Fruit fly (Drosophila melanogaster) whole organism, embryonic: ENCODE results near the gene CG12702.

Experiments used
- Adf1 ChIP-seq: fragments of 200-800 bp; sonication (Bioruptor generic); IDR thresholded peaks from 2 replicates; pipeline ENCODE4 v1.3.6; 2022; ENCODE audit warnings: missing biosample characterization, missing genetic modification characterization
- Asciz ChIP-seq: fragments of 200-800 bp; sonication (Bioruptor generic); optimal IDR thresholded peaks from 2 replicates; lab custom pipeline; 2017; ENCODE audit warnings: missing biosample characterization, mild to moderate bottlenecking, missing genetic modification characterization, missing genetic modification reagents
- Atf-2 ChIP-seq: fragments of 200-800 bp; sonication (Bioruptor generic); optimal IDR thresholded peaks from 2 replicates; lab custom pipeline; 2016; ENCODE audit warnings: missing biosample characterization, missing genetic modification characterization
- B-H2 ChIP-seq: fragments of 200-800 bp; sonication (Bioruptor generic); optimal IDR thresholded peaks from 2 replicates; lab custom pipeline; 2018; ENCODE audit warnings: missing biosample characterization, mild to moderate bottlenecking, missing genetic modification characterization
- Bgb ChIP-seq: fragments of 200-800 bp; sonication (Bioruptor generic); IDR thresholded peaks from 2 replicates; pipeline ENCODE4 v1.3.6; 2022; ENCODE audit warnings: missing biosample characterization, missing genetic modification characterization; ENCODE audit not compliant: partially characterized antibody
- CG10274 ChIP-seq: fragments of 200-800 bp; sonication (Bioruptor generic); optimal IDR thresholded peaks from 3 replicates; lab custom pipeline; 2017; ENCODE audit warnings: missing biosample characterization, mild to moderate bottlenecking, missing genetic modification characterization
- CG10565 ChIP-seq: fragments of 200-800 bp; sonication (Bioruptor generic); optimal IDR thresholded peaks from 3 replicates; lab custom pipeline; 2016; ENCODE audit warnings: missing biosample characterization, mild to moderate bottlenecking, missing genetic modification characterization
- CG10654 ChIP-seq: fragments of 200-800 bp; sonication (Bioruptor generic); optimal IDR thresholded peaks from 2 replicates; lab custom pipeline; 2016; ENCODE audit warnings: missing biosample characterization, missing genetic modification characterization
- CG11398 ChIP-seq: fragments of 200-800 bp; sonication (Bioruptor generic); optimal IDR thresholded peaks from 2 replicates; lab custom pipeline; 2016; ENCODE audit warnings: missing biosample characterization, missing genetic modification characterization
- CG11695 ChIP-seq: fragments of 200-800 bp; sonication (Bioruptor generic); IDR thresholded peaks from 3 replicates; pipeline ENCODE4 v1.3.6; 2022; ENCODE audit warnings: missing biosample characterization, missing genetic modification characterization
- CG11696 ChIP-seq: fragments of 200-800 bp; sonication (Bioruptor generic); IDR thresholded peaks from 2 replicates; pipeline ENCODE4 v1.3.6; 2022; ENCODE audit warnings: missing biosample characterization, missing genetic modification characterization
- CG13123 ChIP-seq: fragments of 200-800 bp; sonication (Bioruptor generic); optimal IDR thresholded peaks from 2 replicates; lab custom pipeline; 2016; ENCODE audit warnings: missing biosample characterization, missing genetic modification characterization
- CG1602 ChIP-seq: fragments of 200-800 bp; sonication (Bioruptor generic); optimal IDR thresholded peaks from 3 replicates; lab custom pipeline; 2016; ENCODE audit warnings: missing biosample characterization, missing genetic modification characterization
- CG18262 ChIP-seq: fragments of 200-800 bp; optimal IDR thresholded peaks from 3 replicates; lab custom pipeline; 2019; ENCODE audit warnings: missing biosample characterization, mild to moderate bottlenecking, missing genetic modification characterization, moderate library complexity
- CG30431 ChIP-seq: fragments of 200-800 bp; sonication (Bioruptor generic); optimal IDR thresholded peaks from 2 replicates; lab custom pipeline; 2017; ENCODE audit warnings: missing biosample characterization, missing genetic modification characterization
- CG3726 ChIP-seq: fragments of 200-800 bp; sonication (Bioruptor generic); IDR thresholded peaks from 3 replicates; pipeline ENCODE4, ENCODE4 v1.3.6; 2022; ENCODE audit warnings: missing biosample characterization, missing genetic modification characterization
- CG3995 ChIP-seq: fragments of 200-800 bp; sonication (Bioruptor generic); optimal IDR thresholded peaks from 3 replicates; lab custom pipeline; 2016; ENCODE audit warnings: missing biosample characterization, missing genetic modification characterization
- CG6654 ChIP-seq: fragments of 200-800 bp; sonication (Bioruptor generic); optimal IDR thresholded peaks from 2 replicates; lab custom pipeline; 2017; ENCODE audit warnings: missing biosample characterization, mild to moderate bottlenecking, missing genetic modification characterization
- CG7786 ChIP-seq: fragments of 200-800 bp; sonication (Bioruptor generic); optimal IDR thresholded peaks from 2 replicates; lab custom pipeline; 2016; ENCODE audit warnings: missing biosample characterization, missing genetic modification characterization
- CG8944 ChIP-seq: fragments of 200-800 bp; sonication (Bioruptor generic); optimal IDR thresholded peaks from 3 replicates; lab custom pipeline; 2016; ENCODE audit warnings: missing biosample characterization, missing genetic modification characterization
- Eip74EF ChIP-seq, 2 experiments: fragments of 200-800 bp in 1 of 2; fragments of >200 bp in 1 of 2; sonication (Bioruptor generic) in 1 of 2; optimal IDR thresholded peaks; 2 replicates each; lab custom pipeline; 2017 to 2019; ENCODE audit warnings: missing biosample characterization in 2 of 2, missing genetic modification characterization in 2 of 2, mild to moderate bottlenecking in 1 of 2, moderate library complexity in 1 of 2
- Ets65A ChIP-seq: fragments of 200-800 bp; sonication (Bioruptor generic); peaks from one replicate; lab custom pipeline; 2016; ENCODE audit warnings: missing biosample characterization, missing genetic modification characterization
- H15 ChIP-seq: fragments of 200-800 bp; sonication (Bioruptor generic); IDR thresholded peaks from 3 replicates; pipeline ENCODE4 v1.3.6; 2022; ENCODE audit warnings: missing biosample characterization, missing genetic modification characterization
- Hey ChIP-seq: fragments of 200-800 bp; sonication (Bioruptor generic); optimal IDR thresholded peaks from 3 replicates; lab custom pipeline; 2018; ENCODE audit warnings: missing biosample characterization, mild to moderate bottlenecking, missing genetic modification characterization
- Hmx ChIP-seq: fragments of 200-800 bp; sonication (Bioruptor generic); optimal IDR thresholded peaks from 2 replicates; lab custom pipeline; 2016; ENCODE audit warnings: missing biosample characterization, missing genetic modification characterization
- Hr78 ChIP-seq, 2 experiments: fragments of 200-800 bp in 1 of 2; fragments of >200 bp in 1 of 2; sonication (Bioruptor generic) in 1 of 2; optimal IDR thresholded peaks; 2 replicates each; lab custom pipeline; 2017 to 2019; ENCODE audit warnings: missing biosample characterization in 2 of 2, missing genetic modification characterization in 2 of 2, mild to moderate bottlenecking in 1 of 2, moderate library complexity in 1 of 2
- Med ChIP-seq: fragments of 200-800 bp; sonication (Bioruptor generic); peaks from one replicate; lab custom pipeline; 2016; ENCODE audit warnings: missing biosample characterization, missing genetic modification characterization, mild to moderate bottlenecking, inconsistent platforms, moderate library complexity
- Pdp1 ChIP-seq, 2 experiments: fragments of 200-800 bp; sonication (Bioruptor generic); optimal IDR thresholded peaks; 3 replicates each; lab custom pipeline; 2016; ENCODE audit warnings: missing biosample characterization in 2 of 2, missing genetic modification characterization in 2 of 2, mild to moderate bottlenecking in 1 of 2, moderate library complexity in 1 of 2
- Vsx1 ChIP-seq: fragments of 200-800 bp; sonication (Bioruptor generic); optimal IDR thresholded peaks from 2 replicates; lab custom pipeline; 2017; ENCODE audit warnings: missing biosample characterization, mild to moderate bottlenecking, missing genetic modification characterization, missing genetic modification reagents
- ase ChIP-seq: fragments of 200-800 bp; sonication (Bioruptor generic); IDR thresholded peaks from 3 replicates; pipeline ENCODE4 v1.3.6; 2022; ENCODE audit warnings: missing biosample characterization, missing genetic modification characterization
- chif ChIP-seq, 2 experiments: fragments of 200-800 bp; sonication (Bioruptor generic); optimal IDR thresholded peaks; 3 replicates each; lab custom pipeline; 2016; ENCODE audit warnings: missing biosample characterization in 2 of 2, missing genetic modification characterization in 2 of 2
- crol ChIP-seq: fragments of 200-800 bp; sonication (Bioruptor generic); IDR thresholded peaks from 2 replicates; pipeline ENCODE4 v1.3.6; 2022; ENCODE audit warnings: missing biosample characterization, missing genetic modification characterization
- cwo ChIP-seq: fragments of 200-800 bp; sonication (Bioruptor generic); optimal IDR thresholded peaks from 3 replicates; lab custom pipeline; 2017; ENCODE audit warnings: missing biosample characterization, missing genetic modification characterization, mild to moderate bottlenecking, moderate library complexity, missing genetic modification reagents
- dmrt99B ChIP-seq: fragments of 200-800 bp; sonication (Bioruptor generic); optimal IDR thresholded peaks from 2 replicates; lab custom pipeline; 2018; ENCODE audit warnings: missing biosample characterization, mild to moderate bottlenecking, missing genetic modification characterization, moderate library complexity
- exex ChIP-seq: fragments of 200-800 bp; sonication (Bioruptor generic); optimal IDR thresholded peaks from 4 replicates; lab custom pipeline; 2018; ENCODE audit warnings: missing biosample characterization, mild to moderate bottlenecking, missing genetic modification characterization, moderate library complexity
- fd64A ChIP-seq: fragments of 200-800 bp; sonication (Bioruptor generic); optimal IDR thresholded peaks from 3 replicates; lab custom pipeline; 2018; ENCODE audit warnings: missing biosample characterization, mild to moderate bottlenecking, missing genetic modification characterization
- inv ChIP-seq: fragments of 200-800 bp; sonication (Bioruptor generic); IDR thresholded peaks from 2 replicates; pipeline ENCODE4 v1.3.6; 2022; ENCODE audit warnings: missing biosample characterization, missing genetic modification characterization; ENCODE audit not compliant: partially characterized antibody
- lola ChIP-seq, 3 experiments: fragments of >200 bp in 2 of 3; fragments of 200-800 bp in 1 of 3; sonication (Bioruptor generic) in 1 of 3; optimal IDR thresholded peaks; 2 replicates each; lab custom pipeline; 2017 to 2019; ENCODE audit warnings: missing biosample characterization in 3 of 3, missing genetic modification characterization in 3 of 3, mild to moderate bottlenecking in 1 of 3, moderate library complexity in 1 of 3
- odd ChIP-seq: fragments of 200-800 bp; sonication (Bioruptor generic); optimal IDR thresholded peaks from 2 replicates; lab custom pipeline; 2017; ENCODE audit warnings: missing biosample characterization, mild to moderate bottlenecking, missing genetic modification characterization
- onecut ChIP-seq: fragments of 200-800 bp; sonication (Bioruptor generic); IDR thresholded peaks from 2 replicates; pipeline ENCODE4 v1.3.6; 2022; ENCODE audit warnings: missing biosample characterization, missing genetic modification characterization
- pb ChIP-seq: fragments of 200-800 bp; sonication (Bioruptor generic); optimal IDR thresholded peaks from 3 replicates; lab custom pipeline; 2016; ENCODE audit warnings: missing biosample characterization, missing genetic modification characterization
- pfk ChIP-seq: fragments of 200-800 bp; sonication (Bioruptor generic); optimal IDR thresholded peaks from 2 replicates; lab custom pipeline; 2018; ENCODE audit warnings: missing biosample characterization, mild to moderate bottlenecking, missing genetic modification characterization, moderate library complexity
- phol ChIP-seq: fragments of 200-800 bp; sonication (Bioruptor generic); optimal IDR thresholded peaks from 3 replicates; lab custom pipeline; 2018; ENCODE audit warnings: missing biosample characterization, mild to moderate bottlenecking, missing genetic modification characterization, moderate library complexity
- rib ChIP-seq: fragments of 200-800 bp; sonication (Bioruptor generic); IDR thresholded peaks from 2 replicates; pipeline ENCODE4 v1.3.6; 2022; ENCODE audit warnings: missing biosample characterization, missing genetic modification characterization
- schlank ChIP-seq: fragments of 200-800 bp; sonication (Bioruptor generic); optimal IDR thresholded peaks from 2 replicates; lab custom pipeline; 2018; ENCODE audit warnings: missing biosample characterization, mild to moderate bottlenecking, missing genetic modification characterization
- shn ChIP-seq: fragments of 200-800 bp; sonication (Bioruptor generic); optimal IDR thresholded peaks from 3 replicates; lab custom pipeline; 2016; ENCODE audit warnings: missing biosample characterization, missing genetic modification characterization
- slbo ChIP-seq: fragments of 200-800 bp; sonication (Bioruptor generic); IDR thresholded peaks from 2 replicates; pipeline ENCODE4 v1.3.6; 2022; ENCODE audit warnings: missing biosample characterization, missing genetic modification characterization
- stc ChIP-seq: fragments of 200-800 bp; sonication (Bioruptor generic); IDR thresholded peaks from 2 replicates; pipeline ENCODE4 v1.3.6; 2022; ENCODE audit warnings: missing biosample characterization, missing genetic modification characterization
- tgo ChIP-seq: fragments of 200-800 bp; sonication (Bioruptor generic); IDR thresholded peaks from 3 replicates; pipeline ENCODE4 v1.3.6; 2022; ENCODE audit warnings: missing biosample characterization, missing genetic modification characterization
- yki ChIP-seq: fragments of >200 bp; optimal IDR thresholded peaks from 3 replicates; lab custom pipeline; 2018

The CG12702 gene

DNA sequence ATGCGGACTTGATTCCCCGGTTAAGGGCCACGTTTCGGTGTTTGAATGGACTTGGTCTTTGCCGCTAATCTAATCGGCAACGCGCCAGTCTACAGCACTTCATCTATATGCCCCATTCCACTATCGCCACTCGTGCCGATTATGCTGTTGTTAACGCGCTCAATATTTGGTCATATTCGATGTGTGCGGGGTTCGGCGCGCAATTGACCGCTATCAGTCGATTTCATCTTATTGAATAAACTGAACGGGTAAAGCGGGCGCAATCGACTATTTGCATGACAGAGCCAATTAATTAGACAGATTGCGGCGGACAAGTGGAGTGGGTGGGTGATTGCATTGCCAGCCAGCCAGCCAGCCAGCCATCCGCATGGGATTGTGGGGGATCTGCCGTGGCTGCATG is 12.3 kb downstream of the CG12702 start (continued):
- TF ChIP-seq CG10654 (no peak), stc (GFP tag; lab: Robert Waterston, UW) (no peak), cwo (GFP tag; lab: Kevin White, UChicago) (peak; percentile 54), Hey (tag; lab: Kevin White, UChicago) (peak; percentile 36), phol (no peak), shn (no peak), exex (peak; percentile 95), CG3726 (no peak), Vsx1 (GFP tag; lab: Kevin White, UChicago) (peak; percentile 30), CG10274 (GFP tag; lab: Kevin White, UChicago) (no peak), Asciz (GFP tag; lab: Kevin White, UChicago) (no peak), CG10565 (no peak), Pdp1 (GFP tag; optimal IDR thresholded peaks at IDR 0.05; lab: Kevin White, UChicago) (peak in 1 of 2 experiments; percentile 44), ase (GFP tag; lab: Robert Waterston, UW) (no peak), fd64A (GFP tag; lab: Kevin White, UChicago) (no peak), Ets65A (peak; percentile 84), CG7786 (no peak), Hr78 (GFP tag; optimal IDR thresholded peaks at IDR 0.05; lab: Kevin White, UChicago) (no peak), lola (GFP tag; optimal IDR thresholded peaks at IDR 0.05; lab: Kevin White, UChicago) (no peak), pfk (GFP tag; lab: Kevin White, UChicago) (no peak), CG3995 (GFP tag; lab: Kevin White, UChicago) (no peak), Med (peak; percentile 74)

dm6 chrX:19750626-19751149 is 14.0 kb downstream of the CG12702 start, which contains the start of gene Abcd3:
Gene Abcd3, plus strand, starts transcription at chrX:19750770.
- no peak for TF ChIP-seq yki (lab: Kevin White, UChicago)
- peak; percentile 53 for TF ChIP-seq inv (GFP tag; lab: Robert Waterston, UW)
- no peak for TF ChIP-seq Atf-2 (GFP tag; lab: Kevin White, UChicago)
- TF ChIP-seq fd64A (GFP tag; lab: Kevin White, UChicago): no peak
- peak; percentile 4 for TF ChIP-seq pb (GFP tag; lab: Kevin White, UChicago)
- peak; percentile 43; the same call in 1 of the 2 replicates for TF ChIP-seq onecut (GFP tag; lab: Robert Waterston, UW)
- no peak for TF ChIP-seq CG11398 (GFP tag; lab: Kevin White, UChicago)
- peak; percentile 27; the same call in 1 of the 2 replicates for TF ChIP-seq slbo (GFP tag; lab: Robert Waterston, UW)
- TF ChIP-seq CG13123 (GFP tag; lab: Kevin White, UChicago): no peak
- TF ChIP-seq CG8944: no peak
- no peak for TF ChIP-seq CG11696 (GFP tag; lab: Robert Waterston, UW)
- TF ChIP-seq chif (GFP tag; optimal IDR thresholded peaks at IDR 0.05; lab: Kevin White, UChicago): peak in 1 of 2 experiments; percentile 0
- TF ChIP-seq crol (GFP tag; lab: Robert Waterston, UW): 0 out of 2 replicates have a peak, but pooled peaks have one; percentile 45
- peak; percentile 60; the same call in 1 of the 2 replicates for TF ChIP-seq Adf1 (GFP tag; lab: Robert Waterston, UW)
- TF ChIP-seq CG11695: no peak
- TF ChIP-seq Eip74EF (GFP tag; optimal IDR thresholded peaks at IDR 0.05; lab: Kevin White, UChicago): peak in 1 of 2 experiments; percentile 59
- TF ChIP-seq CG6654 (GFP tag; lab: Kevin White, UChicago): no peak
- peak; percentile 25 for TF ChIP-seq dmrt99B (tag; lab: Kevin White, UChicago)
- TF ChIP-seq Bgb (GFP tag; lab: Robert Waterston, UW): peak; percentile 74
- TF ChIP-seq schlank: peak; percentile 50
- no peak for TF ChIP-seq CG30431 (GFP tag; lab: Kevin White, UChicago)
- no peak for TF ChIP-seq H15 (GFP tag; lab: Robert Waterston, UW)
- no peak for TF ChIP-seq tgo (GFP tag; lab: Robert Waterston, UW)
- TF ChIP-seq odd (GFP tag; lab: Kevin White, UChicago): peak; percentile 47
- TF ChIP-seq rib: peak; percentile 25; the same call in 1 of the 2 replicates
- peak; percentile 15 for TF ChIP-seq CG18262 (tag; lab: Kevin White, UChicago)
- peak; percentile 47 for TF ChIP-seq B-H2 (GFP tag; lab: Kevin White, UChicago)
- TF ChIP-seq Hmx: no peak
- TF ChIP-seq CG1602: no peak
